Fruit fly (Drosophila melanogaster): ENCODE results near the gene CG9737.

DNA sequence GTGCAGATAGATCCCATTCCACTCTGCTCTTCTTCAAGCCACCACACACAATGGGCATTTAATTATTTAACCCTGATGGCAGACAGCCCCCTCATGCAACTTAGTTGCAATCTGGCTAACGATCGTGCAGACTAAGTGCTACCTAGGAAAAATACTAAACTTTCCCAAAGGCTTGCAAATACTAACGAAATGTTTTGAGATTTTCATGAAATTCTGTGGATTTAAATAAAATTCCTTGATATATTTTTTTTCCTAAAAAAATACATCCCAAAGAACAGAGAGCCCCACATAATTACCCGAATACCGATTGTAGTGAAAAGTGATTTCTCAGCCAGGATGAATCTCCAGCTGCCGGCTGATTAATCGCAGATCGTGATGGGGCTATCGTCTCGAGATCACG is 16.4 kb upstream of the CG9737 start:
- TF ChIP-seq br (GFP tag; optimal IDR thresholded peaks at IDR 0.05) (no peak), Mio (GFP tag; optimal IDR thresholded peaks at IDR 0.05) (no peak), GATAd (GFP tag; optimal IDR thresholded peaks at IDR 0.05) (no peak), ey (GFP tag; optimal IDR thresholded peaks at IDR 0.05) (no peak)
